Worm (Caenorhabditis elegans): ENCODE results near the gene F45H10.5.

DNA sequence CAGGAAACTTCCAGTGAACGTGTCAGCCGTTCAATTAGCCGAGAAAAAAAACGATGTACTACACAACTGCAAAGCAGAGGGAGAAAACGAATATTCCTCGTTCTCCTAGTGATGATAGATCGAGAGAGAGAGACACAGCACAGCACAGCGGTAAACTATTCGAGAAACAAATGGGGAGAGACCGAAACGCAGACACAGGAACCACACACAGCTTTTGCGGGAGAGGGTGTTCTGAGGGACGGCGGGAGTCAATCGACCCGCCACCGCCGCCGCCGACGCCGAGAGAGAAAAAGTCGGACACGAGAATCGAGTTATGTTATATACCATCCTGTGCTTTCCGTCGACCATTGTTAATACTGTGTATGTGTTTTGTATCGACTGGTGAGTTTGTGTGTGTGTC, 45.1 kb upstream of the F45H10.5 start:
- TF ChIP-seq him-1 (tag; optimal IDR thresholded peaks at IDR 0.05) (no peak), W03F9.2 (tag; optimal IDR thresholded peaks at IDR 0.05) (no peak), dao-5 (tag; optimal IDR thresholded peaks at IDR 0.05) (no peak)
